Fruit fly (Drosophila melanogaster): ENCODE data around the gene rols.
A peak's percentile ranks its signal among the peaks of the same experiment; 100 is the strongest.

rols gene

dm6 chr3L:12083861-12084260, 19.2 kb upstream of the rols start:
- TF ChIP-seq fkh (GFP tag; optimal IDR thresholded peaks at IDR 0.05) (peak; percentile 89), vri (GFP tag; optimal IDR thresholded peaks at IDR 0.05) (peak; percentile 54), Eip78C (GFP tag) (peak; percentile 1), svp (GFP tag) (no peak), CG15336 (GFP tag; IDR thresholded peaks at IDR 0.05) (no peak), fd59A (GFP tag; optimal IDR thresholded peaks at IDR 0.05) (no peak), achi (GFP tag; optimal IDR thresholded peaks at IDR 0.05) (no peak)

DNA sequence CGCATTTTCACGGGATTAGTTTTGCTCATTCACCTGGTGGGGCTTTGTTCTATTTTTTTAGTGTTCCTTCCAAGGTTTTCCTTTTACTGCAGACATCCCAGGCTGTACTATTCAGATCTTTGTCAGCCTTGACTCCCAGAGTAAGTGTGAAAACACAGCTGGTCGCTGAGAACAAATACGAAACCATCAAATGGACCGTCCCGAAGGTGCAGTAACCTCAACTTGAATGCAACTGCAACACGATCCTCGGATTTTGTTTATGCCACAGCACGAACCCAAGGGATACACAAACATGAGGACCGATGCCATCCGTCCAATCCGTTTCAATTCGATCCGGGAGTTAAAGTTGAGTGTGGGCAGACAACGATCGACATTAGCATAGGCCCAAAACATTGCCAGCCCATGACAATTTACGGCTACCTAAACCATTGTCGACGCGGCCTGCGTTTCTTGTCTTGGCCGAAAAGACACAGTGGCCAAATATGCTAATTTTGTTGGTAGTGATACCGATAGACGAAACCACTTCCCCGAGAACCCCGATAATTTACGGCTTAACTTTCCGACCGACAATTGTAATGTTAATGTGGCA, 18.5 kb upstream of the rols start:
- TF ChIP-seq Ets21C (GFP tag; optimal IDR thresholded peaks at IDR 0.05) (no peak), CG8119 (GFP tag; IDR thresholded peaks at IDR 0.05) (no peak), CG6276 (GFP tag; optimal IDR thresholded peaks at IDR 0.05) (no peak), fd59A (GFP tag; optimal IDR thresholded peaks at IDR 0.05) (no peak), CG8632 (GFP tag; optimal IDR thresholded peaks at IDR 0.05) (no peak), cyc (GFP tag; optimal IDR thresholded peaks at IDR 0.05) (no peak), Sox102F (GFP tag; optimal IDR thresholded peaks at IDR 0.05) (no peak), pdm3 (GFP tag; optimal IDR thresholded peaks at IDR 0.05) (no peak), CG34406 (GFP tag; optimal IDR thresholded peaks at IDR 0.05) (no peak), CG11902 (GFP tag; optimal IDR thresholded peaks at IDR 0.05) (no peak), CG7368 (GFP tag; optimal IDR thresholded peaks at IDR 0.05) (no peak), fd85E (GFP tag; optimal IDR thresholded peaks at IDR 0.05) (no peak)

- no peak for TF ChIP-seq CG16779 (tag; optimal IDR thresholded peaks at IDR 0.05)
- TF ChIP-seq svp (GFP tag): peak; percentile 78
- peak in 1 of 2 experiments; percentile 11 for TF ChIP-seq ss (GFP tag; optimal IDR thresholded peaks at IDR 0.05)
- peak; percentile 54 for TF ChIP-seq CG6854 (GFP tag; optimal IDR thresholded peaks at IDR 0.05)
- TF ChIP-seq CG32006 (GFP tag; optimal IDR thresholded peaks at IDR 0.05): no peak
- TF ChIP-seq CG1621 (tag; optimal IDR thresholded peaks at IDR 0.05): peak; percentile 63
- TF ChIP-seq vri (GFP tag; optimal IDR thresholded peaks at IDR 0.05): peak; percentile 6
Observed at dm6 chr3L:12082521-12082841, 17.8 kb upstream of the rols start.

DNA sequence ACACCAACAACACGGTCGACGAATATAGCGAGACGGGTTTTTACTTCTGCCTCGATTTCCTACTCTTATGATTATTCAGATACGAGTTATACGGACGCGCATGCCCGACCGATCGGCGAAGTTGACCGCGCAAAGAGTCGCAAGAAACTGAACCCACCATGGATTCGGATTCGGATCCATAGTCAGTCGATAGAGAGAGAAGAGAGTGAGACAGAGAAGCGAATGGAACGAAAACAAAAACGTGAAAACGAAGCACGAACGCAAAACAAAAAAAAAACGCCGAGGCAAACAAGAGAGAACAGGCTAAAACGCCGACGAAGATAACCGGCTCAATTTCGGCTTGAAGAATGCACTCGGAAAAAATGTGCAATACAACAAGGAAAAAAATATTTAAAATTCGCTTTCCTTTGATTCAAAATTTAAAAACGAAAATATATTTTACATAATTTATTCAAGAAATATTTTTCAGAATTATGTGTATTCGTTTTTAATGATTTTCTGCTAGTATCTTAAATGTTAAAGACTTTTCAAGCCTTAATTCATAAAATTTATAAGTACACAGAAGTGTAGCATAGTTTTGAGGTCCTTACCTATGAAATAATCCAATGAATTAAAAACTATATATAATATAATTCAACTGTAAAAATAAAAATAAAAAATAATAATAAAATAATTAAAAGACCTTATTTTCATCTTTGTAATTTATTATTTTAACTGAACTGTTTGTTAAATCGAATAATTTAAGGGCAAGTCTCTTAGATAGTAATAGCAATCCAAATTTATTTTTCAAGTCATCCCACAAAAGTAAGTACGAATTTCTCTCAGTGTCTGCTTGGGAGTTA, 17.2 kb upstream of the rols start, which contains the start of gene Sema5c:
Sema5c (minus strand) TSS at position 152 of the 842 bp plus-strand sequence.
- TF ChIP-seq cyc (GFP tag; optimal IDR thresholded peaks at IDR 0.05) (peak; percentile 1), CG8632 (GFP tag; optimal IDR thresholded peaks at IDR 0.05) (peak; percentile 80), Hr4 (GFP tag; optimal IDR thresholded peaks at IDR 0.05) (peak; percentile 48), CG32006 (GFP tag; optimal IDR thresholded peaks at IDR 0.05) (peak; percentile 86), vri (GFP tag; optimal IDR thresholded peaks at IDR 0.05) (peak; percentile 74), CG9139 (GFP tag; optimal IDR thresholded peaks at IDR 0.05) (peak; percentile 64), CG10631 (GFP tag; optimal IDR thresholded peaks at IDR 0.05) (peak; percentile 81), CG34406 (GFP tag; optimal IDR thresholded peaks at IDR 0.05) (peak; percentile 76), CG1621 (tag; optimal IDR thresholded peaks at IDR 0.05) (peak; percentile 53), fd59A (GFP tag; optimal IDR thresholded peaks at IDR 0.05) (peak; percentile 28), fd85E (GFP tag; optimal IDR thresholded peaks at IDR 0.05) (no peak), CG8119 (GFP tag; IDR thresholded peaks at IDR 0.05) (peak; percentile 63), Blimp-1 (GFP tag; optimal IDR thresholded peaks at IDR 0.05) (peak; percentile 56), CG6808 (GFP tag; optimal IDR thresholded peaks at IDR 0.05) (peak; percentile 37), Hr38 (GFP tag; optimal IDR thresholded peaks at IDR 0.05) (no peak), CG3919 (GFP tag; optimal IDR thresholded peaks at IDR 0.05) (peak; percentile 64), CG11902 (GFP tag; optimal IDR thresholded peaks at IDR 0.05) (peak; percentile 46), eg (GFP tag; IDR thresholded peaks at IDR 0.05) (peak; percentile 72), Gug (GFP tag; IDR thresholded peaks at IDR 0.05) (peak; percentile 50), lz (GFP tag; optimal IDR thresholded peaks at IDR 0.05) (peak; percentile 44), Ets96B (tag; optimal IDR thresholded peaks at IDR 0.05) (peak; percentile 46), OdsH (GFP tag; optimal IDR thresholded peaks at IDR 0.05) (peak; percentile 53), spab (GFP tag; optimal IDR thresholded peaks at IDR 0.05) (peak; percentile 56), CG4318 (GFP tag; optimal IDR thresholded peaks at IDR 0.05) (peak; percentile 77), CG15336 (GFP tag; IDR thresholded peaks at IDR 0.05) (peak; percentile 52; the same call in 1 of the 2 replicates), topi (GFP tag; optimal IDR thresholded peaks at IDR 0.05) (peak; percentile 42), CG16779 (tag; optimal IDR thresholded peaks at IDR 0.05) (peak; percentile 68), CG6854 (GFP tag; optimal IDR thresholded peaks at IDR 0.05) (peak; percentile 53), Met (GFP tag; optimal IDR thresholded peaks at IDR 0.05) (peak; percentile 54), salr (GFP tag; optimal IDR thresholded peaks at IDR 0.05) (peak; percentile 48 to 91), CG10669 (GFP tag; optimal IDR thresholded peaks at IDR 0.05) (peak; percentile 45), Smox (GFP tag; optimal IDR thresholded peaks at IDR 0.05) (peak; percentile 24)

Measured in whole organism, prepupa.